Worm (Caenorhabditis elegans): ENCODE results near the gene srd-48.

Gene srd-48

ce11 chrX:12331795-12332194 lies 4.1 kb upstream of the srd-48 start, which contains the start of gene srd-46:
TSS of gene srd-46 (plus strand) at chrX:12332095.
- TF ChIP-seq mls-2 (tag; optimal IDR thresholded peaks at IDR 0.05): no peak

ce11 chrX:12333479-12333878 lies 2.4 kb upstream of the srd-48 start, which contains the start of gene srd-47:
TSS of gene srd-47 (plus strand) at chrX:12333642.
- TF ChIP-seq mab-5 (tag; optimal IDR thresholded peaks at IDR 0.05) (no peak), bed-3 (GFP tag; optimal IDR thresholded peaks at IDR 0.05) (no peak), flh-1 (GFP tag; optimal IDR thresholded peaks at IDR 0.05) (no peak), zip-8 (tag; optimal IDR thresholded peaks at IDR 0.05) (no peak), mls-2 (tag; optimal IDR thresholded peaks at IDR 0.05) (no peak), sem-2 (GFP tag; optimal IDR thresholded peaks at IDR 0.05) (no peak), drap-1 (GFP tag; optimal IDR thresholded peaks at IDR 0.05) (no peak), snpc-4 (tag; optimal IDR thresholded peaks at IDR 0.05) (no peak), ham-2 (GFP tag; optimal IDR thresholded peaks at IDR 0.05) (no peak), nhr-237 (tag; optimal IDR thresholded peaks at IDR 0.05) (no peak), lsy-2 (tag; optimal IDR thresholded peaks at IDR 0.05) (no peak), nhr-76 (tag; optimal IDR thresholded peaks at IDR 0.05) (no peak), nhr-2 (tag; optimal IDR thresholded peaks at IDR 0.05) (no peak), blmp-1 (tag; optimal IDR thresholded peaks at IDR 0.05) (no peak), ceh-43 (GFP tag; optimal IDR thresholded peaks at IDR 0.05) (no peak), nhr-12 (tag; optimal IDR thresholded peaks at IDR 0.05) (no peak), tbx-8 (GFP tag; optimal IDR thresholded peaks at IDR 0.05) (no peak), elt-3 (tag; optimal IDR thresholded peaks at IDR 0.05) (no peak), unc-62 (GFP tag; optimal IDR thresholded peaks at IDR 0.05) (no peak)

- TF ChIP-seq cnd-1 (tag; optimal IDR thresholded peaks at IDR 0.05): peak; percentile 26
- TF ChIP-seq sem-2 (GFP tag; optimal IDR thresholded peaks at IDR 0.05): peak; percentile 58
- TF ChIP-seq M03D4.4 (tag; optimal IDR thresholded peaks at IDR 0.05): peak; percentile 49
- peak; percentile 72 for TF ChIP-seq ceh-83 (GFP tag; optimal IDR thresholded peaks at IDR 0.05)
- no peak for TF ChIP-seq nhr-76 (tag; optimal IDR thresholded peaks at IDR 0.05)
Observed at ce11 chrX:12337846-12338490, 2.1 kb downstream of the srd-48 start, which contains the start of gene srd-44. TSS of gene srd-44 (plus strand) at chrX:12338440.

ce11 chrX:12341338-12341737 lies 5.4 kb downstream of the srd-48 start, which contains the start of gene zig-2:
TSS of gene zig-2 (minus strand) at chrX:12341438.
- no peak for TF ChIP-seq nhr-237 (tag; optimal IDR thresholded peaks at IDR 0.05)
- TF ChIP-seq mls-2 (tag; optimal IDR thresholded peaks at IDR 0.05): no peak
- no peak for TF ChIP-seq nhr-2 (tag; optimal IDR thresholded peaks at IDR 0.05)
- no peak for TF ChIP-seq unc-39 (tag; optimal IDR thresholded peaks at IDR 0.05)
- no peak for TF ChIP-seq elt-3 (tag; optimal IDR thresholded peaks at IDR 0.05)
- no peak for TF ChIP-seq mep-1 (tag; optimal IDR thresholded peaks at IDR 0.05)
- TF ChIP-seq unc-62 (GFP tag; optimal IDR thresholded peaks at IDR 0.05): no peak
- TF ChIP-seq cnd-1 (tag; optimal IDR thresholded peaks at IDR 0.05): no peak
- TF ChIP-seq hlh-1 (tag; optimal IDR thresholded peaks at IDR 0.05): no peak
- no peak for TF ChIP-seq ham-2 (GFP tag; optimal IDR thresholded peaks at IDR 0.05)
- no peak for TF ChIP-seq unc-120 (tag; optimal IDR thresholded peaks at IDR 0.05; ENCODE audit: poor library complexity, severe bottlenecking)

- TF ChIP-seq flh-1 (GFP tag; optimal IDR thresholded peaks at IDR 0.05): no peak
- no peak for TF ChIP-seq lin-32 (GFP tag; optimal IDR thresholded peaks at IDR 0.05)
- TF ChIP-seq tbx-8 (GFP tag; optimal IDR thresholded peaks at IDR 0.05): no peak
- TF ChIP-seq mep-1 (tag; optimal IDR thresholded peaks at IDR 0.05): no peak
- no peak for TF ChIP-seq ham-2 (GFP tag; optimal IDR thresholded peaks at IDR 0.05)
- TF ChIP-seq sptf-1 (tag; optimal IDR thresholded peaks at IDR 0.05): no peak
- TF ChIP-seq ceh-39 (tag; optimal IDR thresholded peaks at IDR 0.05): no peak
- TF ChIP-seq nhr-76 (tag; optimal IDR thresholded peaks at IDR 0.05): no peak
- no peak for TF ChIP-seq zip-8 (tag; optimal IDR thresholded peaks at IDR 0.05)
- TF ChIP-seq elt-1 (tag; optimal IDR thresholded peaks at IDR 0.05; ENCODE audit: borderline replicate concordance, insufficient read depth): no peak
- TF ChIP-seq unc-120 (tag; optimal IDR thresholded peaks at IDR 0.05; ENCODE audit: poor library complexity, severe bottlenecking): no peak
- TF ChIP-seq mls-2 (tag; optimal IDR thresholded peaks at IDR 0.05): no peak
- TF ChIP-seq nhr-2 (tag; optimal IDR thresholded peaks at IDR 0.05): no peak
- no peak for TF ChIP-seq sem-2 (GFP tag; optimal IDR thresholded peaks at IDR 0.05)
- TF ChIP-seq nhr-28 (tag; optimal IDR thresholded peaks at IDR 0.05): no peak
Observed at ce11 chrX:12343279-12343678, 7.4 kb downstream of the srd-48 start, which contains the start of the genes nspc-9 and nspc-10. TSS of gene nspc-9 (minus strand) at chrX:12343379. TSS of gene nspc-10 (plus strand) at chrX:12343609.
